Worm (Caenorhabditis elegans): ENCODE measurements around the gene zfp-1.

Gene zfp-1

DNA sequence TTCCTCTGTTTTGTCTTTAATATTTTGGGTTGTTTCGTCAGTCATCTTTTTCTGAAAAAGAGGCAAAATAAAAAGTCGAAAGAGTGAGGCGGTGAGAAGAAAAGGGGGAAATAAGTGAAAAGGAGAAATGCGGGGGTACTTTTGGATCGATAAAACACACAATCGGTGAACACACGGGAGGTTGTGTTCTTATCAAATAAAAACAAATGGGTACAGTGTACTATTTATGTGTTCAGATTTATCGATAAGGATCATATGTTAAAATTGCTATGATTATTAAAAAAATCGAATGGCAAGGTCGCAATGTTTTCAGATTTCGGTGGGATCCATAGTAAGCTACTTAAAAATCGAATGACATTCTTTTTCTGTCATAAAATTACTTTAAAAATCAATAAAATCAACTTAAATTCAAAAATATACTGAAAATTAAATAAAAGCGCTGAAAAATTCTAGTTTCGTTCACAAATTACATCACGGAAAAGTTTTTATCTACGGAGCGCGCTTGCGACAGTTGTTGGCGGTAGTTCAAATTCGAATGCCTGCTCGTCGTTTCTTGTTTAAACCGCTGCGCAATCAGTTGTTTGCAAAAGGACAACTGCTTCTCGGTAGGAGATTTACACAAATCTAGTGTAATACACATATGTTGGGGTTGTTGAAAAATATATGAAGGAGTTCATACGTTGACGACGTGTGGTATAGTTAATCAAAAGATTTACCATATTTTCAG, 18.1 kb downstream of the zfp-1 start, which contains the start of gene prx-19:
prx-19 (minus strand) TSS at position 51 of the 727 bp plus-strand sequence.
- TF ChIP-seq snpc-4 (tag; optimal IDR thresholded peaks at IDR 0.05) (no peak), cnd-1 (tag; optimal IDR thresholded peaks at IDR 0.05) (no peak), lin-32 (GFP tag; optimal IDR thresholded peaks at IDR 0.05) (no peak), ceh-83 (GFP tag; optimal IDR thresholded peaks at IDR 0.05) (no peak), unc-39 (tag; optimal IDR thresholded peaks at IDR 0.05) (no peak), mab-5 (tag; optimal IDR thresholded peaks at IDR 0.05) (no peak), pha-4 (tag; optimal IDR thresholded peaks at IDR 0.05) (peak; percentile 62), tbx-8 (GFP tag; optimal IDR thresholded peaks at IDR 0.05) (no peak), ceh-43 (GFP tag; optimal IDR thresholded peaks at IDR 0.05) (no peak), lsy-2 (tag; optimal IDR thresholded peaks at IDR 0.05) (peak; percentile 66), zip-8 (tag; optimal IDR thresholded peaks at IDR 0.05) (no peak), nhr-237 (tag; optimal IDR thresholded peaks at IDR 0.05) (peak; percentile 63), mep-1 (tag; optimal IDR thresholded peaks at IDR 0.05) (peak; percentile 77), blmp-1 (tag; optimal IDR thresholded peaks at IDR 0.05) (no peak), M03D4.4 (tag; optimal IDR thresholded peaks at IDR 0.05) (no peak), bed-3 (GFP tag; optimal IDR thresholded peaks at IDR 0.05) (no peak), ces-1 (GFP tag; optimal IDR thresholded peaks at IDR 0.05) (peak; percentile 88), nhr-12 (tag; optimal IDR thresholded peaks at IDR 0.05) (no peak), nhr-2 (tag; optimal IDR thresholded peaks at IDR 0.05) (no peak), nhr-76 (tag; optimal IDR thresholded peaks at IDR 0.05) (no peak), hlh-1 (tag; optimal IDR thresholded peaks at IDR 0.05) (peak; percentile 98), ham-2 (GFP tag; optimal IDR thresholded peaks at IDR 0.05) (no peak), unc-62 (GFP tag; optimal IDR thresholded peaks at IDR 0.05) (no peak)

DNA sequence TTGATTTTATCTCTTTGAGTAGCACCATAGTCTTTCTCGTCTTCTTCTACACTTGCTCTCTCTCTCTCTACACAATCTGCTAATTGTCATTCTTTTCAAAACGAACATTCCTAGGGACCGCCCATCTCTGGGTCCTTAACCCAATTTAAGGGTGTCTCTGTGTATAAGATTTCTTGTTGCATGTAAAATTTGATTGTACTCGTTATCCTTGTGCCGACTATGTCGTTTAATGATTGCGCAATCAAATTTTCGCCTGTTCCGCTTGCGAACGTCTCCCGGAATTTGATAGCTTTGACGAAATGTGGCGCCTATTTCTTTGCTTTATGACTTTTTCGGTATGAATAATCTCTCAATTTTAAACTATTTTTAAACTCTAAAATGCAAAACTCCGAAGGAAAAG, 19.8 kb downstream of the zfp-1 start:
- no peak for TF ChIP-seq ceh-83 (GFP tag; optimal IDR thresholded peaks at IDR 0.05)
- TF ChIP-seq lin-13 (tag; optimal IDR thresholded peaks at IDR 0.05) = no peak
- no peak for TF ChIP-seq mep-1 (tag; optimal IDR thresholded peaks at IDR 0.05)
- no peak for TF ChIP-seq sem-2 (GFP tag; optimal IDR thresholded peaks at IDR 0.05)
- TF ChIP-seq cnd-1 (tag; optimal IDR thresholded peaks at IDR 0.05) = no peak
- no peak for TF ChIP-seq unc-120 (tag; optimal IDR thresholded peaks at IDR 0.05; ENCODE audit: poor library complexity, severe bottlenecking)
- no peak for TF ChIP-seq lsy-2 (tag; optimal IDR thresholded peaks at IDR 0.05)
- peak; percentile 76 for TF ChIP-seq zip-8 (tag; optimal IDR thresholded peaks at IDR 0.05)
- TF ChIP-seq blmp-1 (tag; optimal IDR thresholded peaks at IDR 0.05) = no peak
- no peak for TF ChIP-seq elt-1 (tag; optimal IDR thresholded peaks at IDR 0.05; ENCODE audit: borderline replicate concordance, insufficient read depth)
- peak; percentile 98 for TF ChIP-seq ces-1 (GFP tag; optimal IDR thresholded peaks at IDR 0.05)
- no peak for TF ChIP-seq unc-62 (GFP tag; optimal IDR thresholded peaks at IDR 0.05)

DNA sequence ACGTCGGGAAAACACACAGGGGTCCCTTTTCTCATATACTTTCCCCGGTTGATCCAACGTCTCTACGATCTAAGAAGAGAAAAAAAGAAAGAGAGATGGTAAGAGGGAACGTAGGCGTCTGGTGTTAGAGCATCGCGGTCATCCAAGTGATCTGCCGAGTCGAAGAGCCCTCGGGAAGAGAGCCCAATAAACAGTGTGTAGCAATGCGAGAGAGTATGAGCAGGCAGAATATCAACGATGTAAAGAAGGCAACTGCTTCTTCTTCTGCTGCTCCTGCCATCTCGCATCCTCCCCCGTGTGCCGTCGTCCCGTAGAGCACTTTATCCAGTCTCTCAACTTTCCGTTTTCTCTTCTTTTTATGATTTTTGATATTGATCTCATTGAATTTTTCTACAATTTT, 24.4 kb downstream of the zfp-1 start:
- no peak for TF ChIP-seq nhr-28 (tag; optimal IDR thresholded peaks at IDR 0.05)
- TF ChIP-seq flh-1 (GFP tag; optimal IDR thresholded peaks at IDR 0.05) = no peak
- peak; percentile 37 for TF ChIP-seq unc-62 (GFP tag; optimal IDR thresholded peaks at IDR 0.05)
- TF ChIP-seq nhr-2 (tag; optimal IDR thresholded peaks at IDR 0.05) = no peak
- no peak for TF ChIP-seq sem-2 (GFP tag; optimal IDR thresholded peaks at IDR 0.05)
- peak; percentile 74 for TF ChIP-seq unc-120 (tag; optimal IDR thresholded peaks at IDR 0.05; ENCODE audit: poor library complexity, severe bottlenecking)
- TF ChIP-seq mep-1 (tag; optimal IDR thresholded peaks at IDR 0.05) = no peak
- TF ChIP-seq hlh-1 (tag; optimal IDR thresholded peaks at IDR 0.05) = peak; percentile 90

DNA sequence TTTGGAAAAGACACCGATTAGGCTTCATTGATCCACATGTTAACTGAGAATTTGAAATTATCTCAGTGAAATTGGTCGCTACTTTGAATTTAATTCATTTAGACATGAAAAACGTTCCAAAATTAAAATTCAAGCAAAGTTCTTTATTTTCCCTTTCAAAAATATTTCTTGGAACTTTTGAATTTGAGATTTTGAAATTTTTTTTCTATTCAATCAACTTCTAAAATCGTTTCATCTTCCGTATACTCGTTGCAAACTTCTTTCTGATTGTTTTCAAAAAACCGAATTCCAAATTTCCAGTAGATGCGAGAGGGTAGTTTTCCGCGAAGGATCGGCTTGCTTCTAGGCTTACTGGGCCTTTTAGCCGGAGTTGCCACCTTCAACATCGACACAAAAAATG, 27.3 kb downstream of the zfp-1 start, which contains the start of gene pat-2:
pat-2 (plus strand) TSS at position 301 of the 400 bp plus-strand sequence.
- TF ChIP-seq drap-1 (GFP tag; optimal IDR thresholded peaks at IDR 0.05) (no peak), ham-2 (GFP tag; optimal IDR thresholded peaks at IDR 0.05) (no peak), mep-1 (tag; optimal IDR thresholded peaks at IDR 0.05) (no peak), pha-4 (tag; optimal IDR thresholded peaks at IDR 0.05) (no peak), zip-8 (tag; optimal IDR thresholded peaks at IDR 0.05) (no peak), snpc-4 (tag; optimal IDR thresholded peaks at IDR 0.05) (no peak), nhr-12 (tag; optimal IDR thresholded peaks at IDR 0.05) (no peak)

DNA sequence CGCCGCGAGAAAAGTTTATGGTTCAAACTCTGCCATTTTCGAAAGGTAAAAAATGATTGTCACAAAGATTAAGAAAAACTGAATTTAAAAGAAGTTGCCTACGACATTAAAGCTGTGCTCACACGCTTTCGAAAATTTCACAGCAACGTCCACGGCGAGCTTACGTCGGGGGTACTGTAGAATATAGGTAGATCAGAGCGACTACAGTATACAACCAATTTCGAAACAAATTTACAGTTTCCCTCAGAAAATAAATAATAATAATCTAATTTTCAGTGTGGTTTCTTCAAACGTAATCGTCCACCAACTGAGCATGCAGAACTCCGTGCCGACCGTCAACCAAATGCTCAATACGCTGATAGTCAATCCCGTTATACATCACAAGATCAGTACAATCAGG, 33.2 kb downstream of the zfp-1 start:
- TF ChIP-seq nhr-28 (tag; optimal IDR thresholded peaks at IDR 0.05) (no peak), zip-8 (tag; optimal IDR thresholded peaks at IDR 0.05) (no peak), M03D4.4 (tag; optimal IDR thresholded peaks at IDR 0.05) (no peak), elt-3 (tag; optimal IDR thresholded peaks at IDR 0.05) (no peak), sptf-1 (tag; optimal IDR thresholded peaks at IDR 0.05) (no peak), ztf-11 (tag; optimal IDR thresholded peaks at IDR 0.05) (no peak), cnd-1 (tag; optimal IDR thresholded peaks at IDR 0.05) (no peak), unc-62 (GFP tag; optimal IDR thresholded peaks at IDR 0.05) (no peak), sem-2 (GFP tag; optimal IDR thresholded peaks at IDR 0.05) (no peak), drap-1 (GFP tag; optimal IDR thresholded peaks at IDR 0.05) (no peak), flh-1 (GFP tag; optimal IDR thresholded peaks at IDR 0.05) (no peak), blmp-1 (tag; optimal IDR thresholded peaks at IDR 0.05) (no peak), ceh-43 (GFP tag; optimal IDR thresholded peaks at IDR 0.05) (no peak), snpc-4 (tag; optimal IDR thresholded peaks at IDR 0.05) (no peak), lin-32 (GFP tag; optimal IDR thresholded peaks at IDR 0.05) (no peak), nhr-76 (tag; optimal IDR thresholded peaks at IDR 0.05) (no peak), bed-3 (GFP tag; optimal IDR thresholded peaks at IDR 0.05) (no peak), pha-4 (tag; optimal IDR thresholded peaks at IDR 0.05) (no peak), ceh-83 (GFP tag; optimal IDR thresholded peaks at IDR 0.05) (no peak)
